Worm (Caenorhabditis elegans) whole organism, L4 larva: ENCODE data around the gene Y49A10A.2.

Experiments used
- Y105C5A.15 ChIP-seq: fragments of 200-800 bp; sonication (Bioruptor generic); IDR thresholded peaks from 2 replicates; pipeline ENCODE4 v1.3.6; 2022; ENCODE audit warnings: missing genetic modification characterization, missing compliant biosample characterization
- Y48G9A.11 ChIP-seq: fragments of 200-800 bp; sonication (Bioruptor generic); IDR thresholded peaks from 2 replicates; pipeline ENCODE4 v1.3.6; 2022; ENCODE audit warnings: missing genetic modification reagents, missing genetic modification characterization, missing compliant biosample characterization
- ZK337.2 ChIP-seq: fragments of 200-800 bp; sonication (Bioruptor generic); IDR thresholded peaks from 2 replicates; pipeline ENCODE4 v1.3.6; 2022; ENCODE audit warnings: missing genetic modification reagents, missing genetic modification characterization, missing compliant biosample characterization
- attf-4 ChIP-seq: sonication (generic microtip); optimal IDR thresholded peaks from 3 replicates; lab custom pipeline; 2017; ENCODE audit warnings: missing biosample characterization, missing genetic modification characterization
- ceh-28 ChIP-seq: fragments of 150-350 bp; optimal IDR thresholded peaks from 2 replicates; lab custom pipeline; 2014; ENCODE audit warnings: missing biosample characterization, missing genetic modification reagents, missing genetic modification characterization
- cey-2 ChIP-seq: sonication (generic microtip); optimal IDR thresholded peaks from 3 replicates; lab custom pipeline; 2017; ENCODE audit warnings: missing genetic modification characterization, mild to moderate bottlenecking, missing compliant biosample characterization, antibody characterized with exemption, borderline replicate concordance; ENCODE audit not compliant: insufficient read depth
- daf-12 ChIP-seq: fragments of 150-350 bp; optimal IDR thresholded peaks from 2 replicates; lab custom pipeline; 2014; ENCODE audit warnings: missing biosample characterization, missing genetic modification reagents, missing genetic modification characterization
- daf-16 ChIP-seq, 3 experiments: sonication (generic microtip); optimal IDR thresholded peaks; 2 replicates each; lab custom pipeline; 2016 to 2017; ENCODE audit warnings: missing genetic modification characterization in 3 of 3, missing genetic modification reagents in 3 of 3, mild to moderate bottlenecking in 2 of 3, missing compliant biosample characterization in 2 of 3, missing biosample characterization in 1 of 3, moderate library complexity in 1 of 3
- dmd-6 ChIP-seq: fragments of 200-800 bp; sonication (Bioruptor generic); IDR thresholded peaks from 2 replicates; pipeline ENCODE4 v1.3.6; 2022; ENCODE audit warnings: missing genetic modification reagents, missing genetic modification characterization, missing compliant biosample characterization
- dpl-1 ChIP-seq: fragments of 150-350 bp; optimal IDR thresholded peaks from 2 replicates; lab custom pipeline; 2014; ENCODE audit warnings: missing biosample characterization, missing genetic modification reagents, missing genetic modification characterization
- duxl-1 ChIP-seq: sonication (generic microtip); optimal IDR thresholded peaks from 2 replicates; lab custom pipeline; 2016; ENCODE audit warnings: mild to moderate bottlenecking, missing genetic modification characterization, moderate library complexity, missing compliant biosample characterization; ENCODE audit not compliant: poor library complexity
- fkh-10 ChIP-seq: fragments of 150-350 bp; optimal IDR thresholded peaks from 2 replicates; lab custom pipeline; 2014; ENCODE audit warnings: missing biosample characterization, missing genetic modification reagents, missing genetic modification characterization
- hif-1 ChIP-seq, 2 experiments: sonication (generic microtip); optimal IDR thresholded peaks; 2 replicates each; lab custom pipeline; 2016 to 2017; ENCODE audit warnings: missing compliant biosample characterization in 2 of 2, missing genetic modification characterization in 2 of 2, missing genetic modification reagents in 2 of 2, missing genotype in 2 of 2, mild to moderate bottlenecking in 1 of 2
- hlh-11 ChIP-seq: fragments of 200-800 bp; sonication (Bioruptor generic); optimal IDR thresholded peaks from 2 replicates; lab custom pipeline; 2018; ENCODE audit warnings: mild to moderate bottlenecking, missing genetic modification characterization, missing compliant biosample characterization
- hlh-30 ChIP-seq: sonication (generic microtip); optimal IDR thresholded peaks from 2 replicates; lab custom pipeline; 2017; ENCODE audit warnings: antibody characterized with exemption, mild to moderate bottlenecking, missing genetic modification characterization, missing compliant biosample characterization; ENCODE audit not compliant: insufficient read depth
- hmg-1.1 ChIP-seq: fragments of 200-800 bp; sonication (Bioruptor generic); IDR thresholded peaks from 2 replicates; pipeline ENCODE4 v1.3.6; 2022; ENCODE audit warnings: missing genetic modification reagents, missing genetic modification characterization, missing compliant biosample characterization
- lin-13 ChIP-seq: fragments of 150-350 bp; optimal IDR thresholded peaks from 2 replicates; lab custom pipeline; 2014; ENCODE audit warnings: missing biosample characterization, missing genetic modification reagents, missing genetic modification characterization
- lin-15B ChIP-seq: fragments of 150-350 bp; sonication (generic microtip); optimal IDR thresholded peaks from 3 replicates; lab custom pipeline; 2014; ENCODE audit warnings: missing biosample characterization, missing genetic modification characterization
- lin-29 ChIP-seq: fragments of 200-800 bp; sonication (Bioruptor generic); IDR thresholded peaks from 2 replicates; pipeline ENCODE4 v1.3.6; 2022; ENCODE audit warnings: missing genetic modification reagents, missing genetic modification characterization, missing compliant biosample characterization
- madf-5 ChIP-seq, 2 experiments: fragments of 200-800 bp; sonication (Bioruptor generic); IDR thresholded peaks; 2 replicates each; pipeline ENCODE4 v1.3.6; 2022; ENCODE audit warnings: missing compliant biosample characterization in 2 of 2, missing genetic modification characterization in 2 of 2
- mdl-1 ChIP-seq, 2 experiments: fragments of 150-350 bp in 1 of 2; sonication (generic microtip) in 1 of 2; optimal IDR thresholded peaks; 2 replicates each; lab custom pipeline; 2014 to 2017; ENCODE audit warnings: missing biosample characterization in 2 of 2, missing genetic modification characterization in 2 of 2
- mdt-29 ChIP-seq: fragments of 200-800 bp; sonication (Bioruptor generic); IDR thresholded peaks from 2 replicates; pipeline ENCODE4 v1.3.6; 2022; ENCODE audit warnings: missing genetic modification reagents, missing genetic modification characterization, missing compliant biosample characterization
- mes-2 ChIP-seq: sonication (generic microtip); optimal IDR thresholded peaks from 2 replicates; lab custom pipeline; 2016; ENCODE audit warnings: missing genotype, mild to moderate bottlenecking, missing genetic modification characterization, missing compliant biosample characterization; ENCODE audit not compliant: poor library complexity, severe bottlenecking
- mxl-3 ChIP-seq: fragments of 200-800 bp; sonication (Bioruptor generic); optimal IDR thresholded peaks from 2 replicates; lab custom pipeline; 2018; ENCODE audit warnings: mild to moderate bottlenecking, missing genetic modification characterization, missing compliant biosample characterization
- nhr-11 ChIP-seq: fragments of 150-350 bp; optimal IDR thresholded peaks from 2 replicates; lab custom pipeline; 2014; ENCODE audit warnings: missing biosample characterization, missing genetic modification characterization
- nhr-28 ChIP-seq: fragments of 150-350 bp; optimal IDR thresholded peaks from 2 replicates; lab custom pipeline; 2014; ENCODE audit warnings: missing biosample characterization, missing genetic modification characterization
- nhr-42 ChIP-seq: fragments of 200-800 bp; sonication (Bioruptor generic); IDR thresholded peaks from 2 replicates; pipeline ENCODE4 v1.3.6; 2022; ENCODE audit warnings: missing genetic modification characterization, missing compliant biosample characterization
- nhr-6 ChIP-seq: fragments of 150-350 bp; optimal IDR thresholded peaks from 2 replicates; lab custom pipeline; 2014; ENCODE audit warnings: missing biosample characterization, missing genetic modification characterization
- nhr-76 ChIP-seq: fragments of 150-350 bp; optimal IDR thresholded peaks from 2 replicates; lab custom pipeline; 2014; ENCODE audit warnings: missing biosample characterization, missing genetic modification characterization
- nhr-77 ChIP-seq: fragments of 150-350 bp; optimal IDR thresholded peaks from 2 replicates; lab custom pipeline; 2014; ENCODE audit warnings: missing biosample characterization, missing genetic modification characterization
- pha-4 ChIP-seq, 2 experiments: fragments of 150-350 bp in 1 of 2; fragments of 200-800 bp in 1 of 2; sonication (Bioruptor generic) in 1 of 2; IDR thresholded peaks in 1 of 2; optimal IDR thresholded peaks in 1 of 2; 2 replicates each; pipeline versions ENCODE4 v1.3.6 to Lab custom; 2014 to 2022; ENCODE audit warnings: missing genetic modification characterization in 2 of 2, missing genetic modification reagents in 2 of 2, missing biosample characterization in 1 of 2, missing compliant biosample characterization in 1 of 2
- pqm-1 ChIP-seq: sonication (generic microtip); optimal IDR thresholded peaks from 2 replicates; lab custom pipeline; 2017; ENCODE audit warnings: missing biosample characterization, missing genetic modification characterization
- rbr-2 ChIP-seq: sonication (generic microtip); optimal IDR thresholded peaks from 2 replicates; lab custom pipeline; 2016; ENCODE audit warnings: missing genotype, missing genetic modification characterization, missing compliant biosample characterization
- tra-1 ChIP-seq: fragments of 200-800 bp; sonication (Bioruptor generic); IDR thresholded peaks from 2 replicates; pipeline ENCODE4 v1.3.6; 2022; ENCODE audit warnings: missing genetic modification reagents, missing genetic modification characterization, missing compliant biosample characterization
- zag-1 ChIP-seq: fragments of 150-350 bp; optimal IDR thresholded peaks from 2 replicates; lab custom pipeline; 2014; ENCODE audit warnings: missing biosample characterization, missing genetic modification characterization
- zip-2 ChIP-seq: fragments of 150-350 bp; optimal IDR thresholded peaks from 2 replicates; lab custom pipeline; 2014; ENCODE audit warnings: missing biosample characterization, missing genetic modification characterization
- ztf-7 ChIP-seq: fragments of 150-350 bp; optimal IDR thresholded peaks from 2 replicates; lab custom pipeline; 2014; ENCODE audit warnings: missing biosample characterization, missing genetic modification characterization

The Y49A10A.2 gene

DNA sequence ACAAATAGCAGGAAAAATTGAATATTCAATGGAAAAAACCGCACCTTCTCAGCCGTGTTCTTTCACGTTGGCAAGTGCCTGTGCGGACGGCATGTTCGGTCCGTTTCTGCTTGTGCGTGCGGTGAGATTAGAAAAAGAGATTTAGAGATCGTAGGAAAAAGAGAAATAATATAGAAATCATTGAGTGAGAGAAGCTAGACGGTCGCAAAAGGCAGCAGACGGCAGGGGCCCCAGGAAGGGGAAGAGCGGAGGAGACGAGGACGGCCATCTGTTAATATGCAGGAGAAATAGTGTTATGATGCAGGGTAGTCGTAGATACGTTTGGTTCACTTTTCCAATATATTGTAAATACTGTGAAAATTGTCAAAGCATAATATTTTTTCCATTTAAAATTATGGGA is at the start of gene Y49A10A.2 (continued):
- TF ChIP-seq daf-12 (tag; lab: Kevin White, UChicago): no peak
- peak; percentile 33 for TF ChIP-seq hlh-11 (tag; lab: Kevin White, UChicago)
- no peak for TF ChIP-seq zip-2 (tag; lab: Kevin White, UChicago)
- TF ChIP-seq cey-2 (tag; lab: Kevin White, UChicago): no peak
- TF ChIP-seq duxl-1 (tag; lab: Kevin White, UChicago): no peak
- no peak for TF ChIP-seq ZK337.2 (GFP tag; lab: Robert Waterston, UW)
- no peak for TF ChIP-seq tra-1

DNA sequence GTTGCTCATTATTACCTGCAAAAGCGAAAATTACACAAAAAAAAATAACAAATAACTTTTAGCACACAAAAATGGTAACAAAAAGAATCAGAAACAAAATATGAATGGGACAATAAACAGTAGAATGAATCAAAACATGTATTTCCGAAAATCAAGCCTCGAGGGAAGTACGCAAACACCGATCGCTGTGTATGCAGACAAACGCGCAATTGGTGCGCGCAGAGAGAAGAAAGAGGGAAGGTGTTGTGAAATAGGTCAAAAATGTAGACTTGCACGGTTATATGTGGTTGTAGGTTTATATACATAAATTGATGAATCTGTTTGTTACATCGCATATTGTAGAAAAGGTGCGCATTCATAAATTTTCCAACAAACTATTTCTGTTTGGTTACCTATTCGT is 47.3 kb upstream of the Y49A10A.2 start, which contains the start of gene cdk-11.2:
Gene cdk-11.2 (minus strand): TSS at position 23 of the 400 bp plus-strand sequence.
- peak; percentile 43; the same call in 1 of the 2 replicates for TF ChIP-seq hmg-1.1 (GFP tag; lab: Robert Waterston, UW)
- no peak for TF ChIP-seq Y105C5A.15 (GFP tag; lab: Robert Waterston, UW)
- peak; percentile 46 for TF ChIP-seq ztf-7 (tag; lab: Kevin White, UChicago)
- peak; percentile 84 for TF ChIP-seq mes-2 (tag; lab: Kevin White, UChicago)
- TF ChIP-seq rbr-2 (tag; lab: Kevin White, UChicago): peak; percentile 60
- TF ChIP-seq lin-29 (GFP tag; lab: Robert Waterston, UW): no peak
- peak; percentile 58 for TF ChIP-seq hlh-11 (tag; lab: Kevin White, UChicago)
- TF ChIP-seq mdl-1 (tag; optimal IDR thresholded peaks at IDR 0.05; lab: Kevin White, UChicago): peak in 1 of 2 experiments; percentile 64
- TF ChIP-seq hif-1 (tag; optimal IDR thresholded peaks at IDR 0.05; lab: Kevin White, UChicago): no peak
- peak; percentile 79 for TF ChIP-seq nhr-6 (tag; lab: Kevin White, UChicago)
- TF ChIP-seq lin-13 (GFP tag; lab: Kevin White, UChicago): peak; percentile 32
- no peak for TF ChIP-seq mdt-29 (GFP tag; lab: Robert Waterston, UW)
- peak; percentile 37 for TF ChIP-seq nhr-11 (tag; lab: Kevin White, UChicago)
- TF ChIP-seq zag-1 (tag; lab: Kevin White, UChicago): no peak
- TF ChIP-seq tra-1: no peak
- TF ChIP-seq Y48G9A.11 (GFP tag; lab: Robert Waterston, UW): no peak
- peak; percentile 77 for TF ChIP-seq nhr-28 (tag; lab: Kevin White, UChicago)
- TF ChIP-seq dpl-1 (GFP tag; lab: Kevin White, UChicago): peak; percentile 62
- no peak for TF ChIP-seq attf-4 (tag; lab: Kevin White, UChicago)
- TF ChIP-seq nhr-77: peak; percentile 51
- peak; percentile 24 for TF ChIP-seq pqm-1 (tag; lab: Kevin White, UChicago)
- 0 out of 2 replicates have a peak, but pooled peaks have one; percentile 13 for TF ChIP-seq nhr-42 (GFP tag; lab: Robert Waterston, UW)
- no peak for TF ChIP-seq lin-15B (tag; lab: Kevin White, UChicago)
- peak; percentile 48 for TF ChIP-seq fkh-10 (GFP tag; lab: Kevin White, UChicago)
- TF ChIP-seq hlh-30 (tag; lab: Kevin White, UChicago): peak; percentile 71
- no peak for TF ChIP-seq nhr-76 (tag; lab: Kevin White, UChicago)
- peak; percentile 50 for TF ChIP-seq dmd-6
- TF ChIP-seq daf-16 (GFP tag; optimal IDR thresholded peaks at IDR 0.05; lab: Kevin White, UChicago): no peak
- peak; percentile 70 for TF ChIP-seq daf-16 (tag; optimal IDR thresholded peaks at IDR 0.05; lab: Kevin White, UChicago)
- TF ChIP-seq ceh-28 (tag; lab: Kevin White, UChicago): no peak
- TF ChIP-seq mxl-3 (GFP tag; lab: Kevin White, UChicago): peak; percentile 54
- TF ChIP-seq pha-4 (GFP tag; IDR thresholded peaks at IDR 0.05; lab: Robert Waterston, UW): no peak
- peak; percentile 94 for TF ChIP-seq pha-4 (tag; optimal IDR thresholded peaks at IDR 0.05; lab: Kevin White, UChicago)
- no peak for TF ChIP-seq madf-5 (GFP tag; IDR thresholded peaks at IDR 0.05; lab: Robert Waterston, UW)
